Worm (Caenorhabditis elegans) whole organism, late embryonic: ENCODE results near the gene H17B01.5.

Experiments
- C38D4.7 ChIP-seq: fragments of 200-800 bp; sonication (Bioruptor generic); optimal IDR thresholded peaks from 2 replicates; lab custom pipeline; 2018; ENCODE audit warnings: mild to moderate bottlenecking, missing genetic modification characterization, moderate library complexity, missing compliant biosample characterization
- F13H6.1 ChIP-seq: sonication (generic microtip); optimal IDR thresholded peaks from 2 replicates; lab custom pipeline; 2016; ENCODE audit warnings: missing genetic modification characterization, missing compliant biosample characterization
- K02D7.2 ChIP-seq: sonication (generic microtip); optimal IDR thresholded peaks from 2 replicates; lab custom pipeline; 2017; ENCODE audit warnings: mild to moderate bottlenecking, missing genetic modification characterization, missing compliant biosample characterization
- K09A11.1 ChIP-seq: sonication (generic microtip); optimal IDR thresholded peaks from 2 replicates; lab custom pipeline; 2017; ENCODE audit warnings: antibody characterized with exemption, mild to moderate bottlenecking, missing genetic modification characterization, missing compliant biosample characterization; ENCODE audit not compliant: insufficient read depth
- Y22D7AL.16 ChIP-seq: sonication (generic microtip); optimal IDR thresholded peaks from 2 replicates; lab custom pipeline; 2016; ENCODE audit warnings: missing genetic modification characterization, missing compliant biosample characterization
- ahr-1 ChIP-seq: sonication (generic microtip); optimal IDR thresholded peaks from 2 replicates; lab custom pipeline; 2016; ENCODE audit warnings: missing genetic modification characterization, missing compliant biosample characterization
- ama-1 ChIP-seq: fragments of 150-350 bp; optimal IDR thresholded peaks from 2 replicates; lab custom pipeline; 2014
- ceh-14 ChIP-seq: sonication (generic microtip); optimal IDR thresholded peaks from 2 replicates; lab custom pipeline; 2016; ENCODE audit warnings: missing genotype, missing genetic modification characterization, missing compliant biosample characterization
- ceh-18 ChIP-seq: sonication (generic microtip); optimal IDR thresholded peaks from 2 replicates; lab custom pipeline; 2016; ENCODE audit warnings: missing genetic modification characterization, missing compliant biosample characterization
- ceh-19 ChIP-seq: fragments of 200-800 bp; sonication (Bioruptor generic); optimal IDR thresholded peaks from 2 replicates; lab custom pipeline; 2018; ENCODE audit warnings: mild to moderate bottlenecking, missing genetic modification characterization, missing compliant biosample characterization
- ceh-2 ChIP-seq: sonication (generic microtip); optimal IDR thresholded peaks from 2 replicates; lab custom pipeline; 2016; ENCODE audit warnings: missing genotype, missing genetic modification characterization, missing compliant biosample characterization
- ceh-22 ChIP-seq: sonication (generic microtip); optimal IDR thresholded peaks from 2 replicates; lab custom pipeline; 2017; ENCODE audit warnings: missing biosample characterization, missing genetic modification characterization
- ceh-24 ChIP-seq: sonication (generic microtip); optimal IDR thresholded peaks from 2 replicates; lab custom pipeline; 2016; ENCODE audit warnings: mild to moderate bottlenecking, missing genetic modification characterization, missing compliant biosample characterization
- ceh-30 ChIP-seq: fragments of 150-350 bp; optimal IDR thresholded peaks from 2 replicates; lab custom pipeline; 2014; ENCODE audit warnings: missing biosample characterization, missing genetic modification characterization
- ceh-34 ChIP-seq: sonication (generic microtip); optimal IDR thresholded peaks from 2 replicates; lab custom pipeline; 2016; ENCODE audit warnings: mild to moderate bottlenecking, missing genetic modification characterization, missing compliant biosample characterization
- ceh-45 ChIP-seq: fragments of 200-800 bp; sonication (Bioruptor generic); IDR thresholded peaks from 2 replicates; pipeline ENCODE4 v1.3.6; 2022; ENCODE audit warnings: missing genetic modification reagents, missing genetic modification characterization, missing compliant biosample characterization
- ceh-48 ChIP-seq: sonication (generic microtip); optimal IDR thresholded peaks from 2 replicates; lab custom pipeline; 2016; ENCODE audit warnings: missing genetic modification characterization, inconsistent platforms, missing compliant biosample characterization
- che-1 ChIP-seq: sonication (generic microtip); optimal IDR thresholded peaks from 2 replicates; lab custom pipeline; 2016; ENCODE audit warnings: mild to moderate bottlenecking, missing genetic modification characterization, missing compliant biosample characterization
- dve-1 ChIP-seq: sonication (generic microtip); optimal IDR thresholded peaks from 2 replicates; lab custom pipeline; 2017; ENCODE audit warnings: antibody characterized with exemption, mild to moderate bottlenecking, missing genetic modification characterization, missing compliant biosample characterization
- elt-2 ChIP-seq: sonication (generic microtip); optimal IDR thresholded peaks from 2 replicates; lab custom pipeline; 2016; ENCODE audit warnings: missing genetic modification reagents, missing genetic modification characterization, missing compliant biosample characterization
- elt-4 ChIP-seq: sonication (generic microtip); optimal IDR thresholded peaks from 2 replicates; lab custom pipeline; 2016; ENCODE audit warnings: missing genetic modification characterization, missing compliant biosample characterization
- eyg-1 ChIP-seq: sonication (generic microtip); optimal IDR thresholded peaks from 2 replicates; lab custom pipeline; 2016; ENCODE audit warnings: missing genotype, missing genetic modification characterization, missing compliant biosample characterization
- fkh-10 ChIP-seq: fragments of 150-350 bp; optimal IDR thresholded peaks from 2 replicates; lab custom pipeline; 2014; ENCODE audit warnings: missing biosample characterization, missing genetic modification reagents, missing genetic modification characterization
- fkh-6 ChIP-seq: sonication (generic microtip); optimal IDR thresholded peaks from 2 replicates; lab custom pipeline; 2016; ENCODE audit warnings: missing genetic modification characterization, missing compliant biosample characterization
- hlh-13 ChIP-seq: fragments of 200-800 bp; sonication (Bioruptor generic); optimal IDR thresholded peaks from 2 replicates; lab custom pipeline; 2018; ENCODE audit warnings: mild to moderate bottlenecking, missing genetic modification characterization, missing compliant biosample characterization
- hlh-30 ChIP-seq: sonication (generic microtip); optimal IDR thresholded peaks from 2 replicates; lab custom pipeline; 2017; ENCODE audit warnings: antibody characterized with exemption, missing genetic modification characterization, missing compliant biosample characterization; ENCODE audit not compliant: insufficient read depth
- hlh-6 ChIP-seq: sonication (generic microtip); optimal IDR thresholded peaks from 2 replicates; lab custom pipeline; 2016; ENCODE audit warnings: missing genotype, missing genetic modification characterization, missing compliant biosample characterization
- hlh-8 ChIP-seq: sonication (generic microtip); optimal IDR thresholded peaks from 2 replicates; lab custom pipeline; 2016; ENCODE audit warnings: missing genotype, missing genetic modification characterization, missing compliant biosample characterization
- madf-2 ChIP-seq: sonication (generic microtip); optimal IDR thresholded peaks from 2 replicates; lab custom pipeline; 2017; ENCODE audit warnings: missing genetic modification characterization, missing compliant biosample characterization
- pag-3 ChIP-seq: sonication (generic microtip); optimal IDR thresholded peaks from 2 replicates; lab custom pipeline; 2016; ENCODE audit warnings: missing compliant biosample characterization, missing genetic modification characterization, borderline replicate concordance
- pat-9 ChIP-seq: fragments of 200-800 bp; sonication (Bioruptor generic); optimal IDR thresholded peaks from 2 replicates; lab custom pipeline; 2018; ENCODE audit warnings: mild to moderate bottlenecking, missing genetic modification characterization, moderate library complexity, missing compliant biosample characterization
- pax-1 ChIP-seq: fragments of 150-350 bp; optimal IDR thresholded peaks from 2 replicates; lab custom pipeline; 2014; ENCODE audit warnings: missing biosample characterization, missing genetic modification characterization
- pha-4 ChIP-seq: fragments of 150-350 bp; optimal IDR thresholded peaks from 2 replicates; lab custom pipeline; 2018; ENCODE audit warnings: missing biosample characterization, missing genetic modification reagents, missing genetic modification characterization
- pqm-1 ChIP-seq: sonication (generic microtip); optimal IDR thresholded peaks from 2 replicates; lab custom pipeline; 2016; ENCODE audit warnings: missing genetic modification characterization, missing compliant biosample characterization
- pros-1 ChIP-seq: fragments of 150-350 bp; optimal IDR thresholded peaks from 2 replicates; lab custom pipeline; 2014; ENCODE audit warnings: missing biosample characterization, missing genetic modification reagents, missing genetic modification characterization
- rnt-1 ChIP-seq: sonication (generic microtip); optimal IDR thresholded peaks from 2 replicates; lab custom pipeline; 2016; ENCODE audit warnings: missing genetic modification characterization, missing compliant biosample characterization
- sdc-2 ChIP-seq: sonication (generic microtip); optimal IDR thresholded peaks from 2 replicates; lab custom pipeline; 2016; ENCODE audit warnings: missing genotype, missing genetic modification characterization, missing compliant biosample characterization
- sox-2 ChIP-seq: fragments of 200-800 bp; sonication (Bioruptor generic); IDR thresholded peaks from 2 replicates; pipeline ENCODE4 v1.3.6; 2022; ENCODE audit warnings: missing genetic modification reagents, missing genetic modification characterization, missing compliant biosample characterization
- sox-4 ChIP-seq: sonication (generic microtip); optimal IDR thresholded peaks from 2 replicates; lab custom pipeline; 2017; ENCODE audit warnings: mild to moderate bottlenecking, missing genetic modification characterization, inconsistent platforms, missing compliant biosample characterization
- tbx-2 ChIP-seq: sonication (generic microtip); optimal IDR thresholded peaks from 2 replicates; lab custom pipeline; 2016; ENCODE audit warnings: missing genetic modification characterization, missing compliant biosample characterization
- tbx-7 ChIP-seq: sonication (generic microtip); optimal IDR thresholded peaks from 2 replicates; lab custom pipeline; 2016; ENCODE audit warnings: missing genotype, missing genetic modification characterization, missing compliant biosample characterization
- ttx-3 ChIP-seq: sonication (generic microtip); optimal IDR thresholded peaks from 2 replicates; lab custom pipeline; 2016; ENCODE audit warnings: missing genetic modification reagents, missing genetic modification characterization, missing compliant biosample characterization
- unc-3 ChIP-seq, 2 experiments: fragments of 200-800 bp in 1 of 2; sonication (Bioruptor generic) in 1 of 2; sonication (generic microtip) in 1 of 2; conservative IDR thresholded peaks in 1 of 2; optimal IDR thresholded peaks in 1 of 2; 2 replicates each; pipeline versions ENCODE4 v1.3.6 to Lab custom; 2016 to 2022; ENCODE audit warnings: missing compliant biosample characterization in 2 of 2, missing genetic modification characterization in 2 of 2, missing genetic modification reagents in 1 of 2
- unc-55 ChIP-seq: sonication (generic microtip); optimal IDR thresholded peaks from 2 replicates; lab custom pipeline; 2017; ENCODE audit warnings: missing biosample characterization, missing genetic modification reagents, missing genetic modification characterization
- unc-86 ChIP-seq: sonication (generic microtip); optimal IDR thresholded peaks from 2 replicates; lab custom pipeline; 2016; ENCODE audit warnings: missing genetic modification characterization, missing compliant biosample characterization
- zip-5 ChIP-seq: sonication (generic microtip); optimal IDR thresholded peaks from 2 replicates; lab custom pipeline; 2016; ENCODE audit warnings: missing genetic modification characterization, missing compliant biosample characterization
- ztf-16 ChIP-seq: sonication (generic microtip); optimal IDR thresholded peaks from 2 replicates; lab custom pipeline; 2017; ENCODE audit warnings: missing genetic modification characterization, missing compliant biosample characterization

Gene H17B01.5

DNA sequence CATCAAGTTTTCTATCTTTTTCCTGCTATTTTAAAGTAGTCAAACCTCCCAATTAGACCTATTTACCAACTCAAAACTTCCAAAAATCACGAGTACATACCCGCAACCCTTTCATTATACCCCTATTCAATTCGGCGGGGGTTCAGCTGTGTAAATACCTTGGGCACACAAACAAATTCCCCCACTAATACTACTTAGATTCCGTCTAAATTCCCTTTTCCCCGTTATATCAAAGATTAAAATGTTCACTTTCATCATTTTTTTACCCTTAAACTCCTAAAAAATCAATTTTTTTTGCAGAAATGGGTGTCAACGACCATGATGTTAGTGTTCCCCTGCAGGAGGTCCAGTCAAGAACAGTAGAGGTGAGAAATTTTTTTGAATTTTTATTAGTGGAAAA lies 30.9 kb upstream of the H17B01.5 start, which contains the start of gene fdgt-1:
Gene fdgt-1, plus strand, starts transcription at position 301 of the 400 bp plus-strand sequence.
- TF ChIP-seq rnt-1 (no peak), pax-1 (tag; lab: Kevin White, UChicago) (no peak), tbx-7 (tag; lab: Kevin White, UChicago) (no peak), sox-4 (tag; lab: Kevin White, UChicago) (no peak), fkh-10 (no peak), K02D7.2 (tag; lab: Kevin White, UChicago) (no peak), unc-3 (GFP tag; conservative IDR thresholded peaks at IDR 0.05; lab: Robert Waterston, UW) (no peak), unc-3 (tag; optimal IDR thresholded peaks at IDR 0.05; lab: Kevin White, UChicago) (no peak), dve-1 (tag; lab: Kevin White, UChicago) (no peak), ceh-22 (no peak), C38D4.7 (GFP tag; lab: Kevin White, UChicago) (no peak)

DNA sequence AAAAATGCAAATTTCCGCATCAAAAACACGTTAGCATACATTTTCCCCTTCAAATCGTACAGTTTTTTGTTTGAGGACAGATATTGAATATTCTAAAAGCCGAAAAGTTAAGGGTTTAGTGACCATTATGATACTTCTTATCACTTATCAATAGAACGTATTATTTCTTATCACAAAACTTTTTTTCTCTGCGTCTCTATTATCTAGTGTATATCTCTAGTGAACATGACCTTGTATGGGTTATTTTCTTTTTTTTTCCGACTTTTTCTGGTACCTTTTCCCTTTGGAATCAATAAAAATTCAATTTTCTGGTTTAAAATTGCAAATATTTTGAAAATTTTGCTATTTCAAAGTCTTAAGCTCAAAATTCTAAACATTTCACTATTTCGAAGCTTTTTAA lies 30.3 kb upstream of the H17B01.5 start:
- TF ChIP-seq tbx-2 (tag; lab: Kevin White, UChicago): no peak
- TF ChIP-seq elt-2 (tag; lab: Kevin White, UChicago): peak; percentile 82

DNA sequence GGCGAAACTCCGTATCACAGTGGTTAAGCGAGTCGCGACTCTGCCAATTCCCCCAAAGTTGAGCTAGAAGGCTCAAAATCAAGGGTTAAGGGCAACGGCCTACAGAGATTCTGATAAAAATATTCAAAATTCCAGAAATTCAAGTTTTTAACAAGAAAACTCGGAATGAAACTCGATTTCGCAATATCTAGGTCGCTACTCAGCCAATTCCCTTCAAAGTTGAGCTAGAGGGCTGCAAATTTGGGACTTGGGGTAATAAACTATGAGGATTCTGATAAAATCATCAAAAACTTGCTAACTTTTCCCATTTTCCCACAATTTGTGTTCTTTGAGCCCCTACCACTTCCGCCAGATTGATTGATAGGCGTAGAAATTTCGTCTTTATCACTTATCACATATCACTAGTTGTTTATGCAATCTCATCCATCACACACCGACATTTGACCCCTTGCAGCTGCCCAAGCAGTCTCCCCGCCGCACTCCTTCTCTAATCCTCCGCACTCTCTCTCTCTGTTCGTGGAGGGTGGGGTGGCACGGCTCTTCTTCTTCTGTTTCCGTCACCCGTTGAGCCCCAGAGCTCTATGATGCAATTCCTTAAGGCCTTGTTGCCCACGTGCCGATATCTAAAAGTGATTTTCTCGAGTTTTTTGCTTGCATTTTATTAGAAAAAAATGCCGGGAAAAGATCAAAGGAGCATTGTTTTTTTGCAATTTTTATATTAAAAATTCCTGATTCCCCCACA lies 28.4 kb upstream of the H17B01.5 start:
- TF ChIP-seq sox-4 (tag; lab: Kevin White, UChicago) (no peak), ceh-48 (tag; lab: Kevin White, UChicago) (no peak), dve-1 (tag; lab: Kevin White, UChicago) (no peak), zip-5 (no peak), elt-4 (tag; lab: Kevin White, UChicago) (no peak), eyg-1 (tag; lab: Kevin White, UChicago) (no peak), ceh-18 (peak; percentile 67), hlh-8 (peak; percentile 45), pqm-1 (tag; lab: Kevin White, UChicago) (no peak), K09A11.1 (tag; lab: Kevin White, UChicago) (no peak), madf-2 (tag; lab: Kevin White, UChicago) (no peak), ceh-19 (no peak), hlh-13 (GFP tag; lab: Kevin White, UChicago) (no peak), hlh-30 (peak; percentile 11), Y22D7AL.16 (tag; lab: Kevin White, UChicago) (no peak), tbx-7 (tag; lab: Kevin White, UChicago) (no peak), pax-1 (tag; lab: Kevin White, UChicago) (no peak), sdc-2 (tag; lab: Kevin White, UChicago) (peak; percentile 24), ztf-16 (tag; lab: Kevin White, UChicago) (no peak), unc-86 (tag; lab: Kevin White, UChicago) (no peak), ceh-14 (peak; percentile 28), pros-1 (tag; lab: Kevin White, UChicago) (no peak), ceh-30 (tag; lab: Kevin White, UChicago) (no peak), ceh-34 (peak; percentile 84), sox-2 (no peak), F13H6.1 (tag; lab: Kevin White, UChicago) (no peak), rnt-1 (peak; percentile 79), ttx-3 (no peak), C38D4.7 (GFP tag; lab: Kevin White, UChicago) (no peak), che-1 (tag; lab: Kevin White, UChicago) (no peak), pag-3 (tag; lab: Kevin White, UChicago) (no peak), pat-9 (no peak), pha-4 (tag; lab: Kevin White, UChicago) (no peak), ceh-2 (tag; lab: Kevin White, UChicago) (no peak), ceh-45 (GFP tag; lab: Robert Waterston, UW) (no peak), ama-1 (lab: Kevin White, UChicago) (no peak), hlh-6 (tag; lab: Kevin White, UChicago) (no peak), ceh-24 (tag; lab: Kevin White, UChicago) (no peak), ahr-1 (tag; lab: Kevin White, UChicago) (no peak), unc-55 (GFP tag; lab: Kevin White, UChicago) (peak; percentile 94), fkh-6 (tag; lab: Kevin White, UChicago) (no peak)
